Fruit fly (Drosophila melanogaster) Kc167 (cell line): ENCODE measurements around the gene Or67c.

ENCODE experiments used
- Myc ChIP-seq: fragments of >200 bp; optimal IDR thresholded peaks from 2 replicates; lab custom pipeline; 2017; ENCODE audit warnings: missing external identifiers
- Sin3A ChIP-seq: fragments of >200 bp; optimal IDR thresholded peaks from 2 replicates; lab custom pipeline; 2018; ENCODE audit warnings: missing external identifiers
- h ChIP-seq: fragments of >200 bp; optimal IDR thresholded peaks from 3 replicates; lab custom pipeline; 2018; ENCODE audit warnings: missing external identifiers
- insv ChIP-seq: fragments of >200 bp; optimal IDR thresholded peaks from 3 replicates; lab custom pipeline; 2018; ENCODE audit warnings: missing external identifiers
- psq ChIP-seq: fragments of >200 bp; optimal IDR thresholded peaks from 2 replicates; lab custom pipeline; 2017; ENCODE audit warnings: missing external identifiers
- ttk ChIP-seq: sonication (Bioruptor generic); optimal IDR thresholded peaks from 2 replicates; lab custom pipeline; 2017; ENCODE audit warnings: missing external identifiers

DNA sequence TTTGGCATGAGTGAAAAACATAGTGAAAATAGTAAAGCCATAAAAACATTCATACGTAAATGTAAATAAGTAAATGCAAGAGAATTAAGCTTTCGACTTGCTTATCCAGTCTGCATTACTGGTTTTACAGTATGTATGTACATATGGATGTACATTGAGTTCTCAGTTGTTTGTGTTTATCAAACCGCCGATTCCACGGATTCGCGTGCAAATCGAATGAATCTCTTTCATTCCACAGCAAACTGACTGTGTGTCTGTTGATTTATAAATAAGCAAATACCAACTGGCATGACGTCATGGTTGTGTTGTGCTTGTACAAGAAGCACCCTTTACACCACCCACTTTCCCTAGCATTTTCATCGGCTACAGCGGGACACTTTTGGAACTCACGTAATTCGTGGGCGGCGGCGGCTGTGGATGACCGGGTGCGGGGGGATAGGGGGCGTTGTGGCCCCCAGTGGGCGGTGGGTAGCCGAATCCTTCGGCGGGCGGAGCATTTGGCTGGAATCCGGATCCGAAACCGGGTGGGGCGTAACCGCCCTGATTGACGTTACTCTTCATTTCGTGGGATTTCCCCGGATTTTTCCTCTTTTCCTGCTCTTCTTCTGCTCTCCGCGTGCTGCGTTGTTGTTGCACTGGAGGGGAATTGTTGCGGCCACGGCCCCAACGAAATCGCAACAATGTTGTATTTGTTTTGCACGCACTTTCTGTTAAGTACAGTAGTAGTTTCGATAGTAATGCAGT lies 19.9 kb downstream of the Or67c start:
- TF ChIP-seq Sin3A (no peak), h (no peak), Myc (lab: Kevin White, UChicago) (no peak), psq (lab: Kevin White, UChicago) (no peak), insv (lab: Kevin White, UChicago) (no peak), ttk (lab: Kevin White, UChicago) (no peak)
